Worm (Caenorhabditis elegans) whole organism, L3 larva: ENCODE results near the gene F40A3.3.

Experiments
- ZK546.5 ChIP-seq: sonication (generic microtip); optimal IDR thresholded peaks from 2 replicates; lab custom pipeline; 2017; ENCODE audit warnings: missing biosample characterization, missing genetic modification characterization
- aly-2 ChIP-seq: fragments of 150-350 bp; optimal IDR thresholded peaks from 2 replicates; lab custom pipeline; 2014; ENCODE audit warnings: missing biosample characterization, missing genetic modification characterization
- ceh-16 ChIP-seq: sonication (generic microtip); optimal IDR thresholded peaks from 2 replicates; lab custom pipeline; 2017; ENCODE audit warnings: missing biosample characterization, missing genetic modification characterization
- ceh-28 ChIP-seq: fragments of 150-350 bp; optimal IDR thresholded peaks from 2 replicates; lab custom pipeline; 2014; ENCODE audit warnings: missing biosample characterization, missing genetic modification reagents, missing genetic modification characterization
- ceh-82 ChIP-seq: fragments of 150-350 bp; optimal IDR thresholded peaks from 2 replicates; lab custom pipeline; 2014; ENCODE audit warnings: missing biosample characterization, missing genetic modification characterization
- ceh-9 ChIP-seq: sonication (generic microtip); optimal IDR thresholded peaks from 2 replicates; lab custom pipeline; 2018; ENCODE audit warnings: missing biosample characterization, missing genetic modification characterization
- egl-27 ChIP-seq: sonication (generic microtip); optimal IDR thresholded peaks from 4 replicates; lab custom pipeline; 2017; ENCODE audit warnings: missing biosample characterization, missing genetic modification reagents, missing genetic modification characterization
- egl-5 ChIP-seq: fragments of 150-350 bp; optimal IDR thresholded peaks from 2 replicates; lab custom pipeline; 2017; ENCODE audit warnings: missing biosample characterization, missing genetic modification reagents, missing genetic modification characterization, inconsistent platforms
- elt-2 ChIP-seq: sonication (generic microtip); optimal IDR thresholded peaks from 2 replicates; lab custom pipeline; 2016; ENCODE audit warnings: missing genetic modification reagents, mild to moderate bottlenecking, missing genetic modification characterization, missing compliant biosample characterization
- eor-1 ChIP-seq, 2 experiments: fragments of 150-350 bp; optimal IDR thresholded peaks; 2 replicates each; lab custom pipeline; 2014 to 2018; ENCODE audit warnings: missing biosample characterization in 2 of 2, missing genetic modification characterization in 2 of 2
- fkh-10 ChIP-seq: sonication (generic microtip); optimal IDR thresholded peaks from 2 replicates; lab custom pipeline; 2017; ENCODE audit warnings: missing biosample characterization, missing genetic modification reagents, missing genetic modification characterization
- fkh-2 ChIP-seq: fragments of 150-350 bp; optimal IDR thresholded peaks from 2 replicates; lab custom pipeline; 2014; ENCODE audit warnings: missing biosample characterization, missing genetic modification reagents, missing genetic modification characterization
- fos-1 ChIP-seq: fragments of 150-350 bp; optimal IDR thresholded peaks from 2 replicates; lab custom pipeline; 2014; ENCODE audit warnings: missing biosample characterization, missing genetic modification characterization
- jun-1 ChIP-seq: fragments of 150-350 bp; optimal IDR thresholded peaks from 2 replicates; lab custom pipeline; 2014; ENCODE audit warnings: missing biosample characterization, missing genetic modification reagents, missing genetic modification characterization
- lin-15B ChIP-seq: fragments of 150-350 bp; optimal IDR thresholded peaks from 2 replicates; lab custom pipeline; 2014; ENCODE audit warnings: missing biosample characterization, missing genetic modification characterization
- lin-39 ChIP-seq: fragments of 150-350 bp; optimal IDR thresholded peaks from 2 replicates; lab custom pipeline; 2018; ENCODE audit warnings: missing biosample characterization, missing genetic modification reagents, missing genetic modification characterization
- mdl-1 ChIP-seq: fragments of 150-350 bp; optimal IDR thresholded peaks from 2 replicates; lab custom pipeline; 2014; ENCODE audit warnings: missing biosample characterization, missing genetic modification characterization
- mml-1 ChIP-seq: fragments of 150-350 bp; sonication (generic microtip); optimal IDR thresholded peaks from 3 replicates; lab custom pipeline; 2014; ENCODE audit warnings: missing biosample characterization, missing genetic modification characterization
- nfya-1 ChIP-seq: sonication (generic microtip); optimal IDR thresholded peaks from 2 replicates; lab custom pipeline; 2017; ENCODE audit warnings: missing genetic modification characterization, mild to moderate bottlenecking, missing compliant biosample characterization, antibody characterized with exemption, moderate library complexity; ENCODE audit not compliant: insufficient read depth
- nhr-12 ChIP-seq: fragments of 150-350 bp; optimal IDR thresholded peaks from 2 replicates; lab custom pipeline; 2014; ENCODE audit warnings: missing biosample characterization, missing genetic modification characterization
- nhr-237 ChIP-seq: fragments of 150-350 bp; optimal IDR thresholded peaks from 2 replicates; lab custom pipeline; 2014; ENCODE audit warnings: missing biosample characterization, missing genetic modification characterization
- nhr-25 ChIP-seq: sonication (generic microtip); optimal IDR thresholded peaks from 2 replicates; lab custom pipeline; 2017; ENCODE audit warnings: missing biosample characterization, missing genetic modification characterization
- nhr-28 ChIP-seq: fragments of 150-350 bp; optimal IDR thresholded peaks from 2 replicates; lab custom pipeline; 2014; ENCODE audit warnings: missing biosample characterization, missing genetic modification characterization
- nhr-43 ChIP-seq: sonication (generic microtip); optimal IDR thresholded peaks from 2 replicates; lab custom pipeline; 2016; ENCODE audit warnings: mild to moderate bottlenecking, missing genetic modification characterization, missing compliant biosample characterization; ENCODE audit not compliant: poor library complexity, severe bottlenecking
- nhr-67 ChIP-seq: fragments of 150-350 bp; optimal IDR thresholded peaks from 2 replicates; lab custom pipeline; 2014; ENCODE audit warnings: missing biosample characterization, missing genetic modification characterization
- nhr-76 ChIP-seq: fragments of 150-350 bp; sonication (generic microtip); optimal IDR thresholded peaks from 5 replicates; lab custom pipeline; 2014; ENCODE audit warnings: missing biosample characterization, missing genetic modification characterization
- nhr-77 ChIP-seq: fragments of 150-350 bp; optimal IDR thresholded peaks from 2 replicates; lab custom pipeline; 2014; ENCODE audit warnings: missing biosample characterization, missing genetic modification characterization
- pha-4 ChIP-seq: fragments of 150-350 bp; optimal IDR thresholded peaks from 2 replicates; lab custom pipeline; 2014; ENCODE audit warnings: missing biosample characterization, missing genetic modification reagents, missing genetic modification characterization
- pqm-1 ChIP-seq: fragments of 150-350 bp; optimal IDR thresholded peaks from 2 replicates; lab custom pipeline; 2017; ENCODE audit warnings: missing biosample characterization, missing genetic modification characterization, inconsistent platforms
- sea-2 ChIP-seq: fragments of 150-350 bp; sonication (generic microtip); optimal IDR thresholded peaks from 4 replicates; lab custom pipeline; 2014; ENCODE audit warnings: missing biosample characterization, missing genetic modification reagents, missing genetic modification characterization
- skn-1 ChIP-seq: fragments of 150-350 bp; optimal IDR thresholded peaks from 2 replicates; lab custom pipeline; 2014; ENCODE audit warnings: missing biosample characterization, missing genetic modification characterization
- snpc-4 ChIP-seq: fragments of 150-350 bp; optimal IDR thresholded peaks from 2 replicates; lab custom pipeline; 2014; ENCODE audit warnings: missing biosample characterization, missing genetic modification characterization
- tbx-2 ChIP-seq: sonication (generic microtip); optimal IDR thresholded peaks from 2 replicates; lab custom pipeline; 2016; ENCODE audit warnings: mild to moderate bottlenecking, missing genetic modification characterization, missing compliant biosample characterization
- unc-39 ChIP-seq: sonication (generic microtip); optimal IDR thresholded peaks from 4 replicates; lab custom pipeline; 2017; ENCODE audit warnings: missing biosample characterization, missing genetic modification characterization
- unc-62 ChIP-seq: fragments of 150-350 bp; sonication (generic microtip); optimal IDR thresholded peaks from 4 replicates; lab custom pipeline; 2014; ENCODE audit warnings: missing biosample characterization, missing genetic modification reagents, missing genetic modification characterization
- zag-1 ChIP-seq: fragments of 150-350 bp; optimal IDR thresholded peaks from 2 replicates; lab custom pipeline; 2014; ENCODE audit warnings: missing biosample characterization, missing genetic modification characterization
- ztf-11 ChIP-seq: fragments of 150-350 bp; optimal IDR thresholded peaks from 2 replicates; lab custom pipeline; 2014; ENCODE audit warnings: missing biosample characterization, missing genetic modification characterization
- ztf-4 ChIP-seq: fragments of 150-350 bp; optimal IDR thresholded peaks from 2 replicates; lab custom pipeline; 2014; ENCODE audit warnings: missing biosample characterization, missing genetic modification characterization

Gene F40A3.3

ce11 chrV:7888036-7888435 is 10.8 kb downstream of the F40A3.3 start:
- TF ChIP-seq ceh-9 (tag; lab: Kevin White, UChicago) (no peak), nhr-77 (tag; lab: Kevin White, UChicago) (no peak), nhr-76 (no peak), ceh-28 (tag; lab: Kevin White, UChicago) (no peak), eor-1 (tag; optimal IDR thresholded peaks at IDR 0.05; lab: Kevin White, UChicago) (no peak), fos-1 (tag; lab: Kevin White, UChicago) (no peak), mml-1 (tag; lab: Kevin White, UChicago) (no peak), jun-1 (no peak), ZK546.5 (tag; lab: Kevin White, UChicago) (no peak), unc-39 (no peak), nhr-28 (tag; lab: Kevin White, UChicago) (no peak), snpc-4 (peak; percentile 47), unc-62 (GFP tag; lab: Kevin White, UChicago) (no peak), egl-27 (tag; lab: Kevin White, UChicago) (no peak), mdl-1 (tag; lab: Kevin White, UChicago) (no peak), elt-2 (tag; lab: Kevin White, UChicago) (peak; percentile 48), fkh-2 (tag; lab: Kevin White, UChicago) (no peak), ceh-82 (tag; lab: Kevin White, UChicago) (no peak), tbx-2 (tag; lab: Kevin White, UChicago) (no peak), nhr-237 (no peak), ztf-11 (no peak), nfya-1 (tag; lab: Kevin White, UChicago) (no peak), fkh-10 (no peak), lin-39 (tag; lab: Kevin White, UChicago) (no peak), nhr-43 (tag; lab: Kevin White, UChicago) (no peak), lin-15B (no peak), pha-4 (peak; percentile 50), skn-1 (tag; lab: Kevin White, UChicago) (no peak), pqm-1 (peak; percentile 77), aly-2 (no peak)

ce11 chrV:7891230-7891629 is 14.0 kb downstream of the F40A3.3 start, which contains the start of gene F40A3.1:
F40A3.1 (plus strand) TSS chrV:7891530.
- TF ChIP-seq lin-39 (tag; lab: Kevin White, UChicago) (peak; percentile 52), ztf-4 (no peak)

ce11 chrV:7893812-7894381 is 16.7 kb downstream of the F40A3.3 start, which contains the start of gene F40A3.6:
F40A3.6 (minus strand) TSS chrV:7893862.
- TF ChIP-seq lin-39 (tag; lab: Kevin White, UChicago) (peak; percentile 13), pha-4 (no peak), nfya-1 (tag; lab: Kevin White, UChicago) (peak; percentile 37), egl-5 (tag; lab: Kevin White, UChicago) (peak; percentile 78)

ce11 chrV:7899761-7900160 is 22.5 kb downstream of the F40A3.3 start, which contains the start of gene F40A3.7:
F40A3.7 (minus strand) TSS chrV:7899861.
- TF ChIP-seq elt-2 (tag; lab: Kevin White, UChicago) (no peak), ceh-82 (tag; lab: Kevin White, UChicago) (no peak), aly-2 (no peak), lin-39 (tag; lab: Kevin White, UChicago) (no peak), ceh-16 (tag; lab: Kevin White, UChicago) (no peak), nhr-67 (tag; lab: Kevin White, UChicago) (no peak), pqm-1 (no peak), nhr-12 (tag; lab: Kevin White, UChicago) (no peak), unc-39 (no peak), ceh-9 (tag; lab: Kevin White, UChicago) (no peak), zag-1 (tag; lab: Kevin White, UChicago) (no peak), pha-4 (no peak), nhr-25 (tag; lab: Kevin White, UChicago) (no peak), nfya-1 (tag; lab: Kevin White, UChicago) (no peak), sea-2 (GFP tag; lab: Kevin White, UChicago) (no peak), unc-62 (GFP tag; lab: Kevin White, UChicago) (no peak), nhr-76 (no peak), mml-1 (tag; lab: Kevin White, UChicago) (no peak)
